Worm (Caenorhabditis elegans): ENCODE data around the gene tbc-2.

DNA sequence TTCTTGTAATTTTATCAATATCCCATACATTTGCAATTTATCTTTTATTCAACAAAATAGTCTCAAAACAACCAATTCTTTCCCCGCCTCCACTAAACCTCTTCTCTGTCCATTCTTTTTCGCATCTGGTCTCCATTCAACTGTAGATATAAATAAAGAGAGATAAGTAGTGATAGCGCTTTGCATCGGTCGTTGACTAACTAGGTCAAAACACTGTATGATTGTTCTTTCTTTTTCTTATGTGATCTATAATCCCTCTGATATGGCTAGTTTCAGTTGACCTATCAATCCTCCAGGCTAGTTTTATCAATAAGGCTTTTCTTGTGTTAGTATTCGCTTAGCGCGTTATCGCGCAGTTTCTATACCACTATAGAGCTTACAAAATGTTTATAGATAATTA lies 26.0 kb upstream of the tbc-2 start:
- TF ChIP-seq pqm-1 (tag; optimal IDR thresholded peaks at IDR 0.05) (no peak), nhr-77 (tag; optimal IDR thresholded peaks at IDR 0.05) (no peak), nhr-10 (tag; optimal IDR thresholded peaks at IDR 0.05) (no peak), duxl-1 (tag; optimal IDR thresholded peaks at IDR 0.05; ENCODE audit: poor library complexity) (no peak)
